Fruit fly (Drosophila melanogaster): ENCODE results near the gene r.

Gene r

dm6 chrX:16610601-16611058 is 44.5 kb upstream of the r start, which contains the start of gene mbt (continued):
- TF ChIP-seq amos (GFP tag; IDR thresholded peaks at IDR 0.05; ENCODE audit: partially characterized antibody) (peak; percentile 96), dmrt99B (tag; optimal IDR thresholded peaks at IDR 0.05) (no peak), Abd-B (GFP tag; optimal IDR thresholded peaks at IDR 0.05) (no peak), lola (GFP tag; optimal IDR thresholded peaks at IDR 0.05) (no peak), CG11723 (GFP tag; optimal IDR thresholded peaks at IDR 0.05) (no peak), CG3407 (GFP tag; optimal IDR thresholded peaks at IDR 0.05) (no peak), CG12219 (GFP tag; optimal IDR thresholded peaks at IDR 0.05) (no peak), Sry-β (GFP tag; optimal IDR thresholded peaks at IDR 0.05) (no peak), CG8924 (tag; optimal IDR thresholded peaks at IDR 0.05) (peak; percentile 61), HLH54F (GFP tag; optimal IDR thresholded peaks at IDR 0.05) (no peak), CG6765 (GFP tag; optimal IDR thresholded peaks at IDR 0.05) (no peak), salm (tag; optimal IDR thresholded peaks at IDR 0.05) (no peak), CG16863 (GFP tag; optimal IDR thresholded peaks at IDR 0.05) (peak; percentile 8), Rfx (GFP tag; IDR thresholded peaks at IDR 0.05) (peak; percentile 48), CG30403 (GFP tag; optimal IDR thresholded peaks at IDR 0.05) (no peak), HLHmδ (GFP tag; optimal IDR thresholded peaks at IDR 0.05) (no peak), ham (GFP tag; IDR thresholded peaks at IDR 0.05) (no peak), gsb-n (tag; optimal IDR thresholded peaks at IDR 0.05) (peak; percentile 27), CG6254 (GFP tag; optimal IDR thresholded peaks at IDR 0.05) (no peak), CG11560 (tag; IDR thresholded peaks at IDR 0.05) (no peak), luna (GFP tag; optimal IDR thresholded peaks at IDR 0.05) (no peak), Hey (tag; optimal IDR thresholded peaks at IDR 0.05) (no peak), bowl (GFP tag; IDR thresholded peaks at IDR 0.05) (no peak), BtbVII (GFP tag; optimal IDR thresholded peaks at IDR 0.05) (no peak), ttk (GFP tag; IDR thresholded peaks at IDR 0.05) (no peak), psq (GFP tag; optimal IDR thresholded peaks at IDR 0.05) (no peak), Side (GFP tag; optimal IDR thresholded peaks at IDR 0.05) (peak; percentile 41), Nf-YA (GFP tag; IDR thresholded peaks at IDR 0.05) (no peak), Bgb (GFP tag; IDR thresholded peaks at IDR 0.05; ENCODE audit: partially characterized antibody) (peak; percentile 95), HHEX (GFP tag; optimal IDR thresholded peaks at IDR 0.05) (no peak), HmgD (GFP tag; optimal IDR thresholded peaks at IDR 0.05) (peak; percentile 51), CrebB (tag; optimal IDR thresholded peaks at IDR 0.05) (peak; percentile 11), dmrt11E (tag; optimal IDR thresholded peaks at IDR 0.05) (no peak), caup (GFP tag; optimal IDR thresholded peaks at IDR 0.05; ENCODE audit: severe bottlenecking) (no peak), lbe (GFP tag; optimal IDR thresholded peaks at IDR 0.05) (no peak), CG9437 (GFP tag; optimal IDR thresholded peaks at IDR 0.05) (no peak), jing (GFP tag; optimal IDR thresholded peaks at IDR 0.05) (no peak), z (GFP tag; IDR thresholded peaks at IDR 0.05) (no peak), CG5180 (GFP tag; optimal IDR thresholded peaks at IDR 0.05) (no peak), Chrac-16 (GFP tag; optimal IDR thresholded peaks at IDR 0.05) (no peak), Fer1 (GFP tag; optimal IDR thresholded peaks at IDR 0.05) (peak; percentile 38), Dfd (GFP tag; optimal IDR thresholded peaks at IDR 0.05) (no peak), GATAe (GFP tag; conservative IDR thresholded peaks at IDR 0.05) (no peak), inv (GFP tag; IDR thresholded peaks at IDR 0.05; ENCODE audit: partially characterized antibody) (peak; percentile 89), pita (GFP tag; optimal IDR thresholded peaks at IDR 0.05) (no peak), onecut (GFP tag; IDR thresholded peaks at IDR 0.05) (no peak; the same call in 1 of the 2 replicates), Mad (GFP tag; optimal IDR thresholded peaks at IDR 0.05) (no peak), crp (GFP tag; optimal IDR thresholded peaks at IDR 0.05) (no peak), mam (GFP tag; optimal IDR thresholded peaks at IDR 0.05) (peak; percentile 31), CG9932 (GFP tag; IDR thresholded peaks at IDR 0.05) (peak; percentile 35; the same call in 1 of the 2 replicates)
